Worm (Caenorhabditis elegans) whole organism, mixed stage, embryonic: Measurements from ENCODE around the gene T20G5.13.

Experiments used
- M03D4.4 ChIP-seq: sonication (generic microtip); optimal IDR thresholded peaks from 2 replicates; lab custom pipeline; 2017; ENCODE audit warnings: mild to moderate bottlenecking, missing genetic modification characterization, missing compliant biosample characterization
- elt-3 ChIP-seq: fragments of 150-350 bp; optimal IDR thresholded peaks from 2 replicates; lab custom pipeline; 2014; ENCODE audit warnings: missing biosample characterization, missing genetic modification characterization
- lsy-2 ChIP-seq: fragments of 150-350 bp; optimal IDR thresholded peaks from 2 replicates; lab custom pipeline; 2014; ENCODE audit warnings: missing biosample characterization, missing genetic modification characterization
- mab-5 ChIP-seq: fragments of 150-350 bp; optimal IDR thresholded peaks from 2 replicates; lab custom pipeline; 2014; ENCODE audit warnings: missing biosample characterization, missing genetic modification characterization
- mls-2 ChIP-seq: sonication (generic microtip); optimal IDR thresholded peaks from 2 replicates; lab custom pipeline; 2016; ENCODE audit warnings: mild to moderate bottlenecking, missing genetic modification characterization, moderate library complexity, missing compliant biosample characterization
- nhr-12 ChIP-seq: fragments of 150-350 bp; optimal IDR thresholded peaks from 2 replicates; lab custom pipeline; 2014; ENCODE audit warnings: missing biosample characterization, missing genetic modification characterization
- nhr-28 ChIP-seq: fragments of 150-350 bp; optimal IDR thresholded peaks from 2 replicates; lab custom pipeline; 2014; ENCODE audit warnings: missing biosample characterization, missing genetic modification characterization
- pha-4 ChIP-seq: fragments of 150-350 bp; optimal IDR thresholded peaks from 2 replicates; lab custom pipeline; 2018; ENCODE audit warnings: missing biosample characterization, missing genetic modification reagents, missing genetic modification characterization

DNA sequence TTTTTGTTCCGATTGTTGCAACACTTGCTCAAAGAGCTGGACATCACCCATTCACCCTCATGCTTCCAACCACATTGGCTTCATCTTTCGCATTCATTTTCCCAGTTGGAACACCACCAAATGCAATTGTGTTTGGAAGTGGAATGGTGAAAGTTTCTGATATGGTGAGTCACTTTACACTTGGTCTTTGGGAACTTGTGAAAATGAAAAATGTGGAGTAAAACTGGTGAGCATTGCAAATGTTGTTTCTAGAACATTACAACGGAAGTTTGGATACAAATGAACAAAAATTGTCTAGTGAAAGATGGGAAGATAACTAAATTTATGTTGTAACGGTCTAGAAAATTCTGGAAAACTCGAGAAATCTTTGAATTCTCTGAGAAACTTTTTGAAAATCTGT lies 44.9 kb downstream of the T20G5.13 start:
- TF ChIP-seq nhr-12 (tag; lab: Kevin White, UChicago) (no peak), lsy-2 (tag; lab: Kevin White, UChicago) (no peak), pha-4 (tag; lab: Kevin White, UChicago) (no peak), M03D4.4 (tag; lab: Kevin White, UChicago) (no peak), elt-3 (tag; lab: Kevin White, UChicago) (no peak), nhr-28 (tag; lab: Kevin White, UChicago) (no peak), mls-2 (no peak), mab-5 (no peak)
